Fruit fly (Drosophila melanogaster): ENCODE data around the gene Cpr.

Cpr gene

DNA sequence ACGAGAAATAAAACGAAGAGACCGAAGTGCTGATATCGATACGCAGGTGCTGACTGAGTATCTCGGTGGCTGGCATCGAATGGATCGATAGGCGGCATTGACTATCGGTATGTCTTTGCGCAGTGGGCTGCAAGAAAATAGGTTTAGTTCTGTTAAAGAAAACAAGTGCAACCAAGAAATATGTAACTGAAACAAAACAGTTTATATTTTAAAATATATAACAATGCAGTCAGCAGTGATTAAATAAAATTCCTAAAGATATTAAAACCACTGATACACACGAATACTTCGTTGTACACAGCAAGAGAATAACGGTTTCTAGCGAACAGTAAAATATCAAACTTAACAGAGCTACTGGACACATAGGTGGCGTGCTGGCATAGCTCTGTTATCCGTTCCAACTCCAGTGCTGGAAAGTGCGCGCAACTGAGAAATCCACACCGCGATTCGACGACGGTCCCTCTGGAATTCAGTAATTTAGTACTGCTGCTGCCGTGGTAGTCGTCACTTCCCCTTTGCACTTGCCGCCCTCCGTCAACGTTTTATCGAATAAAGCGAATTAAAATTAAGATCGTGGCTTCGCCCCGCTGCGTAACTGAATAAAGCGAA, at the start of gene Cpr, which contains the start of gene Pez:
TSS of gene Cpr (plus strand) at position 470 of the 609 bp plus-strand sequence.
TSS of gene Pez (minus strand) at position 305 of the 609 bp plus-strand sequence.
- TF ChIP-seq CG8478 (optimal IDR thresholded peaks at IDR 0.05): no peak
- TF ChIP-seq CTCF (optimal IDR thresholded peaks at IDR 0.05): peak; percentile 94 to 98

DNA sequence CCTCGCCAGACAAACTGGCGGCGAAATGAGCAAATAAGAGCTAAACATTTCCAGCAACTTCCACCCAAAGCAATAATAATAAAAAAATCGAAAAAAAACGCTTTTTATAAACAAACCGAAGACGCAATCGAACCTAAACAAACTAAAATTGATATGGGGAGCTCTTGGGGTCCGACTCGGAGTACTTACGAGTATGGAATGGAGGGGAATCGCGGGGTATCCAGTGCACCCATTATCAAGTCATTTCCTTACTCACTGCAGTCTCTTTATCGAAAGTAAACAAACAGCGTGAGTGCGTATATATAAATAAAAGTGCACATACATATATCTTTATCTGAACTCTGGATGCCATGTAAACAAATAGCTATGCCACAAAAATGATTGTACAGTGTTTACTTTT, 47.0 kb upstream of the Cpr start:
- TF ChIP-seq CG8478 (optimal IDR thresholded peaks at IDR 0.05) (no peak), CTCF (optimal IDR thresholded peaks at IDR 0.05) (no peak)

DNA sequence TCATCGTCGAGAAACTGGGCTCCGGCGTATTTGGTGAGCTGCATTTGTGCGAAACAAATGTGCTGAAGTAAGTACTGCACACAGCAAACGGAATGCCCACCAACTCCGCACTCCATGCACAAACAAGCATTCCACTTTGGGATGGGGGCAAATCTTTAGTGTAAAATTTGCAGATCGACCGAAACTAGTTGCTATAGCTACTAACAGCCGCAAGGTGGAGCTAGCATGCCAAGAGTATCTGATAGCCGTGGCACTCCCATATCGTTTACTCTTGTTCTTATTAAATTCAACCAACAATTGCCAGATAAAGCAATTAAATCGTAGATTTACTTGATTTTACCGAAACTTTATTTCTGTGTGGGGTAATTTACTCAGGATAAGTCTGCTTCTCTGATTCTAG, 37.0 kb upstream of the Cpr start:
- no peak for TF ChIP-seq CG8478 (optimal IDR thresholded peaks at IDR 0.05)
- peak; percentile 35 to 55 for TF ChIP-seq CTCF (optimal IDR thresholded peaks at IDR 0.05)

dm6 chr2L:6306895-6307294, 31.7 kb upstream of the Cpr start:
- TF ChIP-seq CTCF (optimal IDR thresholded peaks at IDR 0.05): no peak
- TF ChIP-seq CG8478 (optimal IDR thresholded peaks at IDR 0.05): no peak

- TF ChIP-seq CTCF (optimal IDR thresholded peaks at IDR 0.05) (no peak), CG8478 (optimal IDR thresholded peaks at IDR 0.05) (no peak)
Measured at dm6 chr2L:6308651-6309050, 30.0 kb upstream of the Cpr start, which contains the start of the genes CG43922 and CG13984. Gene CG43922, minus strand, starts transcription at chr2L:6308751. Gene CG13984, plus strand, starts transcription at chr2L:6308819.

DNA sequence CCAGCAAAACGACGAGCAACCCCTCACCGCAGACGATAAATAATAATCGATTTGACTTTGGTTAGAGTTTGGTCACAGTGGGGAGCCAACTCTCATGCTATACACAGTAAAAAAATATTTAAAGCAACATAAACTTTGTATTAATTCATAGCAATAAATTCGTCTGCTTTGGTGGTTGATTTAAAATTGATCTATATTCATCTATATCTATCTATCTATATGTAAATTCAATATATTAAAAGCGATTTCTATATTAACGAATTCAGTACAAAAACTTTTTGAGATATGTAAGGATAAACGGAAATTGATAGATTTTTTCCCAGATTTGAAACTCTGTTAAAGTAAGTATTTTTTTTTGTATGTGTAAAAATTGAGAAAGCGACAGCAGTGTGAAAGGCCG, 28.8 kb upstream of the Cpr start:
- TF ChIP-seq CTCF (optimal IDR thresholded peaks at IDR 0.05) (no peak), CG8478 (optimal IDR thresholded peaks at IDR 0.05) (no peak)

- no peak for TF ChIP-seq CG8478 (optimal IDR thresholded peaks at IDR 0.05)
- no peak for TF ChIP-seq CTCF (optimal IDR thresholded peaks at IDR 0.05)
Measured at dm6 chr2L:6319068-6319467, 19.6 kb upstream of the Cpr start.

dm6 chr2L:6323536-6324385, 14.9 kb upstream of the Cpr start, which contains the start of gene PDZ-GEF:
Gene PDZ-GEF, plus strand, starts transcription at chr2L:6323767.
- peak; percentile 13 for TF ChIP-seq CG8478 (optimal IDR thresholded peaks at IDR 0.05)
- peak; percentile 93 to 96 for TF ChIP-seq CTCF (optimal IDR thresholded peaks at IDR 0.05)

dm6 chr2L:6324386-6324744, 14.3 kb upstream of the Cpr start:
- no peak for TF ChIP-seq CG8478 (optimal IDR thresholded peaks at IDR 0.05)
- TF ChIP-seq CTCF (optimal IDR thresholded peaks at IDR 0.05): no peak

- no peak for TF ChIP-seq CTCF (optimal IDR thresholded peaks at IDR 0.05)
- no peak for TF ChIP-seq CG8478 (optimal IDR thresholded peaks at IDR 0.05)
Measured at dm6 chr2L:6337843-6338366, 731 bp upstream of the Cpr start.

dm6 chr2L:6339010-6339897, 618 bp downstream of the Cpr start:
- TF ChIP-seq CG8478 (optimal IDR thresholded peaks at IDR 0.05) (no peak), CTCF (optimal IDR thresholded peaks at IDR 0.05) (peak; percentile 20 to 23)

DNA sequence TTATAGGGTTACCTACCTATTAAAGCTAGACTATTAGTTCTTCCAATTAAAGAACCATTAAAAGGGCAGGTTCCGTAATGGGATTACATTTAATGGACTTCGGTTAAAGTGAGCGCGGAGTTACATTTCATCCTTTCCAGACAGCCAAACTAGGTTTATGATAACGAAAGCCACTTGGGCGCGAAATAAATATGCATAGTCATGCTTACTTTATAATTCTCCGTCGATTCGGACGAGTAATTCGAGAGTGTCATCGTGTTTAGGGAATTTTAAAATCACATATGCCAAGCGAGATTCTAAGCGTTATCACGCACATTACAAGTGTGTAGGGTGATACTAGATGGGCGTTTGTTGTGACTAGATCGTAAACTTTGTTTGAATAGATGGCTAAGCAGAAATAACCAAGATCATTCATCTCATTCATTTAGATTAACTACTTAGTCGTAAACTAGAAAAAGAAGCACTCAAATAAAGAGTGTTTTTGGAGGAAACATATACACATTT, 1.6 kb downstream of the Cpr start:
- TF ChIP-seq CTCF (optimal IDR thresholded peaks at IDR 0.05) (no peak), CG8478 (optimal IDR thresholded peaks at IDR 0.05) (no peak)

DNA sequence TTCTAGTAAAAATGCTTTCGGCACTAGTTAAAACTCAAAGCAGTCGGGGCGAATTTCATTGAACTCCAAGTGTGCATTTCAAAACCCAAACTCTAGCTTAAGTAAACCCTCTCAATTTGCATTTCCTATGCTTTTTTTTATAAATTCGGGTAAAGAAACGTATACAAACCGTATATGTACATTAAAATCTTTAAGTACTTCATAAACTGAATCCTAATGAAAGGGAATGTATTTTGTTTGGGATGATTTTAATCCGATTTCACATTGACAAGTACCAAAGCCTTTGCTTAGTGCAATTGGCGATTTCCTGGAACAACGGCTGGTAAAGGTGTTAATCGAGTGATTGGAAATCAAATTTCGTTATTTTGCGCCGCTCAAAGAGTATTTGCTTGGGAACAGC, 2.6 kb downstream of the Cpr start:
- TF ChIP-seq CG8478 (optimal IDR thresholded peaks at IDR 0.05): no peak
- no peak for TF ChIP-seq CTCF (optimal IDR thresholded peaks at IDR 0.05)

DNA sequence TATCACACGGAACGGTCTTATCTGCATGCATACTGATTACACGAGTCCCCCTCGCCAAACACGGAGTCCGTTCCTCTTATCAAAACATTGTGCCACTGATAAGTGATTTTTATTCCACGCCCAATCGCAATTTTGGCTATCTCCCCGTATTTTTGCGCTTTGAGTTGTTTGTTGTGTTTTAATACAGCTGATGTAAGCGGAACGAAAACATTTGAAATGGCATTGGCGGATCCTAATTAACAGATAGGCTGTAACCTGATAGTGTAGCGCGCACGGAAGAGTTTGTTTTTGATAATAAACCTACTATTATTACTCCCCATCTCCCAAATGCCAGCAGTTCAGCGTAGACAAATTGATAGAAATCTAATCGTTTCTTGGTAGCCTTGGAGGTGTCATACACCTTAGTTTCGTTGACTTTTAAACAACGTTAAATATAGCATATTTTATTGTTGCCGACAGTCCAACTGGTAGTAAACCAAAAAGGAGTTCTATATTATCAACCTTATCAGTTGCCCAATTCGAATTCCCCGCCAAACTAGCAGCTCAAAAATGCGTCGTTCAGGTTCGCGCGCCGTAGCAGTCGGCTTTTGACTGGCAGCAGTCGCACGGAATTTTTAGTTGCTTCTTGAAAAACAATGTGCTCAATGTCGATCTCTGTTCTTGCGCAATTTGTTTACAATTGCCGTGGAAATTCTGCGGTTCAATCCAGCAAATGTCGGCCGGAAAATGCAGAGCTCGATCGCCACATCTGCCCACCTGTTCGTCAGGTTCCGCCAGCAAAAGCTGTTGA, 4.6 kb downstream of the Cpr start:
- no peak for TF ChIP-seq CG8478 (optimal IDR thresholded peaks at IDR 0.05)
- TF ChIP-seq CTCF (optimal IDR thresholded peaks at IDR 0.05): peak in 1 of 2 experiments; percentile 35

Measured in S2 (cell line).